Fruit fly (Drosophila melanogaster) whole organism: ENCODE results near the gene CG31431.

Source experiments
- CG8478 ChIP-seq: fragments of >200 bp; optimal IDR thresholded peaks from 2 replicates; lab custom pipeline; 2018; ENCODE audit warnings: inconsistent platforms
- Dll ChIP-seq: fragments of >200 bp; optimal IDR thresholded peaks from 2 replicates; lab custom pipeline; 2017
- EcR ChIP-seq, 2 experiments: fragments of >200 bp; optimal IDR thresholded peaks; 2 replicates each; lab custom pipeline; 2017; ENCODE audit warnings: missing biosample characterization in 2 of 2, missing genetic modification characterization in 2 of 2, missing genetic modification reagents in 2 of 2
- pan ChIP-seq: fragments of >200 bp; optimal IDR thresholded peaks from 2 replicates; lab custom pipeline; 2017
- psq ChIP-seq: fragments of >200 bp; optimal IDR thresholded peaks from 2 replicates; lab custom pipeline; 2017
- usp ChIP-seq: fragments of >200 bp; optimal IDR thresholded peaks from 2 replicates; lab custom pipeline; 2017; ENCODE audit warnings: missing biosample characterization, missing genetic modification characterization, mixed read lengths

Gene CG31431

DNA sequence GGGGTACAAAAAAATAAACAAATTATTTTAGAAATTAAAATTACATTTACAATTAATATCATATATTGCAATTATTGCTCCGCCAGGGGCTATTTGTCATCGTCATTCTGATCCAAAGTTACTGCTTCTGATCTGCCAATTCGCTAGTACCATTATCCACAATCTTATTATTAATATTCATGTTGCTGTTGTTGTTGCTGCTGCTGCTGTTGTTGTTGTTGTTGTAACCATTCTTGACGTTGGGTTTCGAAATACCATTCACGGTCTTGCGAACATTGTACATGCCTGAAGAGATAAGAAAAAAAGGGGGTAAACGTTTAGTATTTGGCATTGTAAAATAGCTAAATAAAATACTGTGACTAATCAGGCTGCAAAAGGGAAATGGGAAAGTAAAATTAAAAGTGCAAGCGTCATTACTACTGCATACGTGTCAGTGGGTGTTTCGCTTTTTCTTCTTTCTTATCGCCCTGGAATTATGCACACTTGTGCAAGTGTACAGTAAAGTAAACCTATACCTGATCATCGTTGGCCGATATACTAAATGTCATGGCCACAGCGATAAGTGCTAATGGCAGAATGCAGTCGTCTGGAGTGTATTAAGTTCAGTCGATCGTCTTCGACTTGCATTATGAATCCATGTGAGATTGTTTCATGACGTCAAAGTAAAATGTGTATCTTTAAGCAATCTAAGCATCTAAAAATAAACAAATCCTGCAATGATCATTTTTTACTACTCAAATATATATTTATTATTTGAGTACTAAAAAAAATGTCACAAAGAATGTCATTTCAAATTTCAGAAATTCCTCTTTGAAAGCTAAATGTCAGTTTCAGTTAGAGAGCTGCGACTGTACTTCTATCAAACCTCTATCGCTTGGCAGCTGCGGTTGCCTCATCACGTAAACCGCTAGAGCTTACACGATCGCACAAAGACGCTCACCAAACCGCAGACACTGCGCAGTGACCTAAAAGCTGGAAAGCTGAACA, 18.6 kb upstream of the CG31431 start:
- TF ChIP-seq psq (lab: Kevin White, UChicago) (no peak), EcR (GFP tag; optimal IDR thresholded peaks at IDR 0.05; lab: Kevin White, UChicago) (no peak), CG8478 (lab: Kevin White, UChicago) (no peak), usp (no peak), pan (lab: Kevin White, UChicago) (no peak)

- no peak for TF ChIP-seq usp
- no peak for TF ChIP-seq pan (lab: Kevin White, UChicago)
- no peak for TF ChIP-seq EcR (GFP tag; optimal IDR thresholded peaks at IDR 0.05; lab: Kevin White, UChicago)
- no peak for TF ChIP-seq CG8478 (lab: Kevin White, UChicago)
- no peak for TF ChIP-seq psq (lab: Kevin White, UChicago)
- TF ChIP-seq Dll (lab: Kevin White, UChicago): no peak
Measured at dm6 chr3R:21852579-21853233, 17.8 kb upstream of the CG31431 start.

DNA sequence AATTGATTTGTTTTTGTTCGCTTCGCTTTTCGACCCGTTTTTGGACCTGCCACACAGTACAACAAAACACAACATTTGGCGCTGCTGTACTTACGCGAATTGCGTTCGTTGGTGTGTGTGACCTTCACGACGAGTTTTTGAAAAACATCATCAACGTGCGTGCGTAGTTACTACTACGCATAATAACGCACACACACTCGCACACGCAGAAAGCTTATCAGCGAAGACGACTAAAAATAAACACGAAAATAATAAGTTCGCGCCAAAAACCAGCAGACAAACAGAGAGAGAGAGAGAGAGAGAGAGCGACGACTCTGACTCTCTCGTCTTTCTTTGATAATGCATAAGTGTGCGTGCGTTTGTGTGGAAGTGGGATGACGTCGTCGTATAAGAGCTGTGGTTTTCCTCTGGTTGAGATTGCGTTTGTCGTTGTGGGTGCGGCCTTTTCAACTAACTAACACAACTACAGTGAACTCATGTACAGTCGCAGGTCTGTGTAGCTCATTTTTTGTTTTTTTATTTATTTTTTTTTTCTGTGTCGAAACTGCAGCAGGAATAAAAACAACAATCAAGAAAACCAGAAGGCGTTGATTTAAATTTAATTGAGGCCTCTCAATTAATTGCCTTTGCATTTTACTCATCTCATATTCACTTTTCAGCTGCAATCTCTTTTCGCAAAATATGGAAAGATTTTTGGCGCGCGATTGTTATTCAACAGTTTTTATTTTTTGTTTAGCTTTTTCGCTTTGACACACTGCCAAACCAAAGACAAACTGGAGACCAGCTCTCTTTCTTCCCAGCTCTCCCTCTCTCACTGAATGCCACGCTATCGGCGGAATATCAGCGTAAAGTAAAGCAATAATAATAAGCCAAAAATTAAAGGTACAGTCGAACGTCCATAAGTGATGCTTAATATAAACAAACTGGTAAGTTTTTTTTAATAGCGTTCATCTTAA, 16.6 kb upstream of the CG31431 start:
- no peak for TF ChIP-seq EcR (GFP tag; optimal IDR thresholded peaks at IDR 0.05; lab: Kevin White, UChicago)
- no peak for TF ChIP-seq Dll (lab: Kevin White, UChicago)
- peak; percentile 31 for TF ChIP-seq CG8478 (lab: Kevin White, UChicago)
- no peak for TF ChIP-seq pan (lab: Kevin White, UChicago)

- no peak for TF ChIP-seq psq (lab: Kevin White, UChicago)
- no peak for TF ChIP-seq Dll (lab: Kevin White, UChicago)
- TF ChIP-seq pan (lab: Kevin White, UChicago): no peak
- TF ChIP-seq CG8478 (lab: Kevin White, UChicago): no peak
- no peak for TF ChIP-seq usp
Measured at dm6 chr3R:21854574-21855468, 15.7 kb upstream of the CG31431 start.

dm6 chr3R:21855469-21855826, 15.0 kb upstream of the CG31431 start:
- TF ChIP-seq usp: no peak
- TF ChIP-seq psq (lab: Kevin White, UChicago): no peak
- no peak for TF ChIP-seq EcR (GFP tag; optimal IDR thresholded peaks at IDR 0.05; lab: Kevin White, UChicago)
- no peak for TF ChIP-seq Dll (lab: Kevin White, UChicago)
- no peak for TF ChIP-seq pan (lab: Kevin White, UChicago)
- no peak for TF ChIP-seq CG8478 (lab: Kevin White, UChicago)

DNA sequence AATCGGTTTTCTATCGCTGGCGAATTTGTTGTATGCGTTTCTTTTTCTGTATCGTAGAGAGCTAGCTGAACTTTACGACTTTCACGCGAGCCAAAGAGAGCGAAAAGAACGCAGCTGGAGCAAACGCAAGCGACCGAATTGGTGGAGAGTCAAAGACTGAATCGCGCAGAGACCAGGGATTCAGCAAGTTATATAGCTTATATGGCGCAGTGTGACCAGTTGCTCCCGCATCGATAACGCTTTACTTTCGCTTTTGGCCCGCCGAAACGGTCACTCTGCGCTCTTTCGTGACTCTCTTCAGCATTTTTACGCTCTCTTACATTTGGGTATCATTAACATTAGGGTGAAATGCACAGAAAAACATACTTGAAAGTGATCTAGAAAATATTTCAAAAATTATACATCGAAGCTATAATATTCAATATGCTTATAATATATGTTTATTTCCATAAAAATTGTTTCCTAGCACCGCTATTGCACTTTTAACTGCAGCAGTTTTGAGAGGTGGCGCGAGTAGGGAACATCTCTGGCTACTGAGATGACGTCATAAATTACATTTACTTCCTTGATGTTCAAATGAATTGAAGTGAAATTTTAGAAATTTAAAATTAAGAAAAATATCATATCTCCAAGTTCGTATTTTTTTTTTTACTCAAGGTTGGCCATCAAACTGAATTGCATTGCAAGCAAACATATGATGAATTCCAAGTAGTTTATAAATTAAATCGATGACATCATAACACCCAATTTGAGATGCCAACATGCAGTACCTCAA, 14.2 kb upstream of the CG31431 start, which contains the start of gene glec:
TSS of gene glec (minus strand) at position 169 of the 775 bp plus-strand sequence.
- TF ChIP-seq CG8478 (lab: Kevin White, UChicago) (no peak), usp (no peak), psq (lab: Kevin White, UChicago) (no peak), pan (lab: Kevin White, UChicago) (no peak), Dll (lab: Kevin White, UChicago) (no peak), EcR (GFP tag; optimal IDR thresholded peaks at IDR 0.05; lab: Kevin White, UChicago) (no peak)

DNA sequence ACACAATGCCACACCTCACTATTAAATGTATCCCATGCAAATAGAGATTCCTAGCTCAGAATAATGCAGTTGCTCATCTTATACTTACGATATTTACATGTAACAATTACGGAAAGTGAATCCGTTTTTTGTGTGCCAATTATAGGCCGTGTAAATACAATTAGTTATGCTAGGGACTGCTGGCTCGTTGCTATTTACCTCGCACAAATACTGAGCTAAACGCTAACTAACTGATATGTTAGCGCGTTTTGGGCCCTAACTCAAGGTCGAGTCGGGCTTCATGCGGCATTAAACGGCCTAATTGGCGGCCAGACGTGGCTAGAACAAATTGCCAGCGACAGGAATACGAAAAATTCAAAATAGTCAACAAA, 13.6 kb upstream of the CG31431 start:
- TF ChIP-seq Dll (lab: Kevin White, UChicago): no peak
- no peak for TF ChIP-seq psq (lab: Kevin White, UChicago)

dm6 chr3R:21857509-21857908, 13.0 kb upstream of the CG31431 start:
- TF ChIP-seq pan (lab: Kevin White, UChicago): no peak
- no peak for TF ChIP-seq usp
- TF ChIP-seq psq (lab: Kevin White, UChicago): no peak
- TF ChIP-seq EcR (GFP tag; optimal IDR thresholded peaks at IDR 0.05; lab: Kevin White, UChicago): no peak
- no peak for TF ChIP-seq CG8478 (lab: Kevin White, UChicago)
- no peak for TF ChIP-seq Dll (lab: Kevin White, UChicago)

DNA sequence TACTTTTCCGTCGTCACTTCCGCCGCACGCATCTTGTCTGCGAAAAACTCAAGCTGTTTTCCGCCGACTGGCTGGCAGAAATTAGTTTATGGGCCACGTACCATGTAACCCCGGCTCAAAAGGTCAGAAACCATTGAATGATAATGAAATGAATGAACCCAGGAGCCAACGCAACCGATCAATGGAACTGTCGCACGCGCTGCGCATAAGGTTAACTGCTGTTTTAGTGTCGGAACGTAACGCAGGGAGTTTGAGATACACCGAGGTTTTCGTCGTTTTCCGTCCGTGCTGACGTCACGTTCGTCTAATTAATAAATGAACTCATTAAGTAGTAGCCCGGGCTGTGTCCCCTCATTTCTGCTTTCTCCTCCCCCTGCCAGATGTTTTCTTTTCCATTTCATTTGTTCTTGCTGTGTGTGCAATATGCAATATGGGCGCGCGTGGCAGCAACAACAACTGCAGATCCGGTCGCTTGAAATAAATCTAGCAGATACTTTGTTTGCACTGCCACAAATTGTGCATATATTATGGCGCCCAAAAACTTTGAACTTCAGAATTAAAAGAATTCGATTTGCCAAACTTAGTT, 12.1 kb upstream of the CG31431 start:
- TF ChIP-seq Dll (lab: Kevin White, UChicago) (no peak), usp (no peak), pan (lab: Kevin White, UChicago) (no peak), psq (lab: Kevin White, UChicago) (no peak), EcR (GFP tag; optimal IDR thresholded peaks at IDR 0.05; lab: Kevin White, UChicago) (no peak), CG8478 (lab: Kevin White, UChicago) (no peak)
